Fruit fly (Drosophila melanogaster): ENCODE measurements around the gene CG5199.

CG5199 gene

DNA sequence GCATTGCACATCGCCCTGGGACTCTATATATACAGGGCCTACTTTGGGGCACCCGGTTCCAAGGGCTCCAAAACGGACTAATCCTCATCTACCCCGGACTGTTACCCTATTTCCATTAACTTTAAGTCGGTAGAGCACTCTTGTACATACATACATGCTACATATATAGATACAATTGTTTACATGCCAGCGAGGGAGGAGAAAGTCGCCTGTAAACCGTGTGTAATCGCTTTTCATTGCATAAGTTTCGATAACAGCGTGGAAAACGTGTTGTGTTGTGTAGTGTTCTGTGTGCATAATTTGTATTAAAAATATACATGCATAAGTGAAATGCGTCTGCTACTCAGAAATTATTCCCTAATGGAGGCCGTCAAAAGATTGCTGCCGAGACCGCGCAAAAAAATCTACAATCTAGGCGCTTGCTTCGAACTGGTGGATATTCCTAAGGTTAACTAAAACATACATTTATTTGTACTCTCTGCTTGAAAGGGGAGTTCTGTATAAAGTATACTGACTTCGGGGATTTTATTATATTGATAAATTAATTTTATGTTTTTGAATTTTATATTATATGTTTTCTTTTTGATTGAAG is 21.6 kb upstream of the CG5199 start, which contains the start of gene isoQC:
isoQC (plus strand) TSS at position 270 of the 592 bp plus-strand sequence.
- no peak for TF ChIP-seq Sin3A (optimal IDR thresholded peaks at IDR 0.05)
- TF ChIP-seq insv (optimal IDR thresholded peaks at IDR 0.05), result no peak
- TF ChIP-seq ttk (optimal IDR thresholded peaks at IDR 0.05), result no peak
- TF ChIP-seq h (optimal IDR thresholded peaks at IDR 0.05), result no peak
- no peak for TF ChIP-seq Myc (optimal IDR thresholded peaks at IDR 0.05)
- no peak for TF ChIP-seq psq (optimal IDR thresholded peaks at IDR 0.05)

dm6 chr3L:20473021-20473799 is 20.5 kb upstream of the CG5199 start, which contains the start of the genes CG32428 and CG5969:
TSS of gene CG32428 (minus strand) at chr3L:20473723.
TSS of gene CG5969 (plus strand) at chr3L:20473783.
- no peak for TF ChIP-seq Myc (optimal IDR thresholded peaks at IDR 0.05)
- no peak for TF ChIP-seq insv (optimal IDR thresholded peaks at IDR 0.05)
- TF ChIP-seq h (optimal IDR thresholded peaks at IDR 0.05), result no peak
- TF ChIP-seq Sin3A (optimal IDR thresholded peaks at IDR 0.05), result no peak
- no peak for TF ChIP-seq psq (optimal IDR thresholded peaks at IDR 0.05)
- TF ChIP-seq ttk (optimal IDR thresholded peaks at IDR 0.05), result no peak

dm6 chr3L:20472607-20473006 is 19.9 kb upstream of the CG5199 start:
- TF ChIP-seq Myc (optimal IDR thresholded peaks at IDR 0.05), result no peak

DNA sequence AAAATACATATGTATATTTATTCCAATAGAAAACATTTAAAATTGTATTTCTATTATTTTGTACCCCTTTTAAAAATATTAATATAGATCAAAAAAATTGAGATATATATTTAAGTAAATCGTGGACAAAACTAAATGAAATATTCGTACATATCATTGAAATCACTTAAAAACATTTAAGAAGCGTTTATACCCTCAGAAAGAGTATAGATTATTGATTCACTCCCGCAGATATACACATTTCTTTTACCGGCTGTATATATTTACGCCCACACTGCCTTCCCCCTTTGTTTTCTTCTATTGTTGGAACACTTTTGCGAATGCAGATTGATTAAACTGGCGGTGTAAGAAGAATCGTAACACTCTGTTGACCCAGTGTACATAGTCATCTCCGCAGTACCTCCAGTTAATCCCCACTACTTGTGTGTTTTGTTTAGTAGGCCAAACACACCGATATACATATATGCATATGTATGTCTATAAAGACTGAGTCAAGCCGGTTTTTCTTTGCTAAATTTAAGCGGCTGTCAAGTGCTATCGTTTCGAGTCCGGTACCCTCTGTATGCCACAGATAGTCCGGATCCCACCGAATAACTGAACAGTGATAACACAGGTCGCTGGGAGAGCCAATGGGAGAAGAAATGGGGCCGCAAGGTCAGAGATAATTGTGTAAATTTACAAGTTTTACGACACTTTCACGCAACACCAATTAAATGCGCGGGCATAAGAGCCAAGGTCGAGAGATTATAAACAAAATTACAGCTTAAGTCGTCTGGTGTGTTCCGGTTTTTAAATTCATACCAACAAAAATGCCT is 19.0 kb upstream of the CG5199 start:
- no peak for TF ChIP-seq ttk (optimal IDR thresholded peaks at IDR 0.05)
- TF ChIP-seq psq (optimal IDR thresholded peaks at IDR 0.05), result no peak
- no peak for TF ChIP-seq insv (optimal IDR thresholded peaks at IDR 0.05)
- TF ChIP-seq Sin3A (optimal IDR thresholded peaks at IDR 0.05), result no peak
- no peak for TF ChIP-seq h (optimal IDR thresholded peaks at IDR 0.05)
- no peak for TF ChIP-seq Myc (optimal IDR thresholded peaks at IDR 0.05)

DNA sequence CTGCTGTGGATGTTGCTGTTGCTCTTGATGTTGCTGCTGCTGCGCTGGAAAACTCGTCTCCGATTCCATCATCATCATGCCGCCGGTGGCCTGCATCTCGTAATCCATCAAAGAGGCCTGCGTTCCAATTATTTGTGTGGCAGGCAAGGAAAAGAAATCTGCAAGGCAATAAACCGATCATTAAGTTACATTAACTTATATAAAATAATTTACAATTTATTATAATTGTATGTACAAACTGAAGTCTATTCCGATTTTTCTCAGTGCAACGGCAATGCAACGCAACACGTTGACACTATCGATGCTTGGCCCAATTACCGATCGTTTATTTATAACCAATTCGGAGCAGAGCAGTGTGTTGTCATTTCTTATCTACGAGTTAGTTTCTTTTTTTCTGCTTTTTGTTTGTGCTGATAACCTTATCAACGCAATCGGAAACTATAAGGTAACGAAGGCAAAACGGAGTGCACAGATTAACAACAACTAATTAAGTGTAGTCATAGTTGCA is 18.4 kb upstream of the CG5199 start:
- TF ChIP-seq Myc (optimal IDR thresholded peaks at IDR 0.05) (no peak), h (optimal IDR thresholded peaks at IDR 0.05) (no peak), insv (optimal IDR thresholded peaks at IDR 0.05) (no peak), ttk (optimal IDR thresholded peaks at IDR 0.05) (no peak), psq (optimal IDR thresholded peaks at IDR 0.05) (no peak), Sin3A (optimal IDR thresholded peaks at IDR 0.05) (no peak)

- TF ChIP-seq Sin3A (optimal IDR thresholded peaks at IDR 0.05) (no peak), psq (optimal IDR thresholded peaks at IDR 0.05) (no peak), Myc (optimal IDR thresholded peaks at IDR 0.05) (no peak), ttk (optimal IDR thresholded peaks at IDR 0.05) (no peak), insv (optimal IDR thresholded peaks at IDR 0.05) (no peak)
Measured at dm6 chr3L:20467433-20467832, 14.8 kb upstream of the CG5199 start.

DNA sequence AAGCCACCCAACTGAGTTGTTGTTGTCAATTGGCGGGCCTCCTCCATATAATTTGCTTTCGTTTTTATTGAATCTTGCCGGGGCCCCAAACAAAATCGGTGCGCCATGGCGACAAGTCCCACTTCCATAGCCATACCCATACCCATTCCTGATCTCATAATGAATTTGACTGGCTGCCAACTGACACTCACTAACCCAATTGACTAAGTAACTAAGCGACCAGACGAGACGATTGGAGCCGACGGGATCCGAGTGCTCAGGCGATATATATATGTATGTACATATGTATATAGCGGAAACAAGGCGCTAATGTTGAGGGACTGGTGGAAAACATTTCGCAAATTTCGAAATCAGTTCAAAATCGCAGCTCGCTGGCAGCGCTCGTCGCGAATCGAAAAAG is 13.9 kb upstream of the CG5199 start, which contains the start of gene Tdh:
Tdh (plus strand) TSS at position 346 of the 400 bp plus-strand sequence.
- TF ChIP-seq psq (optimal IDR thresholded peaks at IDR 0.05), result no peak
- TF ChIP-seq insv (optimal IDR thresholded peaks at IDR 0.05), result no peak
- TF ChIP-seq Myc (optimal IDR thresholded peaks at IDR 0.05), result no peak
- TF ChIP-seq ttk (optimal IDR thresholded peaks at IDR 0.05), result no peak
- no peak for TF ChIP-seq h (optimal IDR thresholded peaks at IDR 0.05)
- no peak for TF ChIP-seq Sin3A (optimal IDR thresholded peaks at IDR 0.05)

DNA sequence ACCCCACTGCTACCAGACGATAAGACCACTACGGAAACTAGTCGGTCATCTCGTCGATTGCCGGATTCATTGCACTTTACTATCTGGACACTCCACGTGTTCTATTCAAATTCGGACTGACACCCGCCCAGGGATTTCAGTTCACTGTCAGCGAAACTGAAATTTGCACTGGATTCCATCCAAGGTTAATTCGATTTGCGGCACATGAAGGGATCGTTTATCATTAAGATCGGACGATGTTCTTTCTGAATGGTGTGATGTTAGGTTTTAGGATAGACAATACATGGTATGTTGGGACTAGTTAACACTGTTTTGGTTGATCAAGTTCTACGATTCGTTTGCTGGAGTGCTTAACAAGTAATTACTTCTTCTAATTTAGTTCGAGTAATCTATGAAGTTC is 13.3 kb upstream of the CG5199 start, which contains the start of gene CG42764:
CG42764 (minus strand) TSS at position 101 of the 400 bp plus-strand sequence.
- TF ChIP-seq insv (optimal IDR thresholded peaks at IDR 0.05), result no peak
- no peak for TF ChIP-seq Myc (optimal IDR thresholded peaks at IDR 0.05)
- TF ChIP-seq Sin3A (optimal IDR thresholded peaks at IDR 0.05), result no peak
- no peak for TF ChIP-seq h (optimal IDR thresholded peaks at IDR 0.05)
- TF ChIP-seq ttk (optimal IDR thresholded peaks at IDR 0.05), result no peak
- TF ChIP-seq psq (optimal IDR thresholded peaks at IDR 0.05), result no peak

DNA sequence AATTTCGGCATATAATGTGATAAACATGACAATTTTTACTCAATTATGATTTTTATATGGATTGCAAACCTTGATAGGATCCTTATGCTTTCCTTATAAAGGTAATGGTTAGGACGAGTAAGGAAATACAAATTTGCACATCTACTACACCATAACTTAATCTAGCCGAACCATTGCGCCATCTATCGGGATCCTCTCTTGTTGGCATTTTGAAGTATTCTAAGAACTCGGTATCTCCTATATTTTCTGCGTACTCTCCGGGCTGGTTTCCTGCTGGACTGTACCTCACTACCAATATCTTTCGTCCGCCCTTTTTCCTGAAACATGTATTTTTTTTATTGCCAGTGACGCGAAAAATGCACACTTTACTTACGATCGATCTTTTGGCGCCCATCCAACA is 12.0 kb upstream of the CG5199 start, which contains the start of gene atk:
atk (minus strand) TSS at position 186 of the 400 bp plus-strand sequence.
- TF ChIP-seq h (optimal IDR thresholded peaks at IDR 0.05) (no peak), Myc (optimal IDR thresholded peaks at IDR 0.05) (no peak), psq (optimal IDR thresholded peaks at IDR 0.05) (no peak), ttk (optimal IDR thresholded peaks at IDR 0.05) (no peak), Sin3A (optimal IDR thresholded peaks at IDR 0.05) (no peak), insv (optimal IDR thresholded peaks at IDR 0.05) (no peak)

- TF ChIP-seq h (optimal IDR thresholded peaks at IDR 0.05) (no peak), psq (optimal IDR thresholded peaks at IDR 0.05) (no peak), ttk (optimal IDR thresholded peaks at IDR 0.05) (no peak), insv (optimal IDR thresholded peaks at IDR 0.05) (no peak), Myc (optimal IDR thresholded peaks at IDR 0.05) (no peak), Sin3A (optimal IDR thresholded peaks at IDR 0.05) (no peak)
Measured at dm6 chr3L:20462391-20462790, 9.7 kb upstream of the CG5199 start.

DNA sequence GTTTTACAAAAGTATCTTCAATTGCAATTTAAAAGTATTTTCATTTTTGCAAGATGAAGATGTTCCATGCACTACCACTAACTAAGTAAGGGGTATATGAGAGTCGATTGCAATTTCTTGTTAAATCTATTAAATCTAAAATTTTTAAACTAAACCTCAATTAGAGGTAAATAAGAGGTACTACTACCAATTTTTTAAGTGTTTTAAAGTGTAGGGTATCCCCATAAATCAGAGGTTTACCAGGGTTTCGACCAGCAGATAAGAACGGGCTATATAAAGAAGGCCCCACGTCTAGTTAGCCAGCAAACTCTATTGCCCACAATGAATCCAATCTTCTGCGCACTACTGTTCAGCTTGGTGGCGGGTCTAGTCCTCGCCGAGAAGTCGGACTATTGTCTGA is 7.7 kb upstream of the CG5199 start, which contains the start of gene mag:
mag (plus strand) TSS at position 301 of the 400 bp plus-strand sequence.
- TF ChIP-seq ttk (optimal IDR thresholded peaks at IDR 0.05) (no peak), Myc (optimal IDR thresholded peaks at IDR 0.05) (no peak), h (optimal IDR thresholded peaks at IDR 0.05) (no peak), Sin3A (optimal IDR thresholded peaks at IDR 0.05) (no peak), psq (optimal IDR thresholded peaks at IDR 0.05) (no peak), insv (optimal IDR thresholded peaks at IDR 0.05) (no peak)
